Fruit fly (Drosophila melanogaster): ENCODE measurements around the gene CG12310.
A peak's percentile ranks its signal among the peaks of the same experiment; 100 is the strongest.

CG12310 gene

DNA sequence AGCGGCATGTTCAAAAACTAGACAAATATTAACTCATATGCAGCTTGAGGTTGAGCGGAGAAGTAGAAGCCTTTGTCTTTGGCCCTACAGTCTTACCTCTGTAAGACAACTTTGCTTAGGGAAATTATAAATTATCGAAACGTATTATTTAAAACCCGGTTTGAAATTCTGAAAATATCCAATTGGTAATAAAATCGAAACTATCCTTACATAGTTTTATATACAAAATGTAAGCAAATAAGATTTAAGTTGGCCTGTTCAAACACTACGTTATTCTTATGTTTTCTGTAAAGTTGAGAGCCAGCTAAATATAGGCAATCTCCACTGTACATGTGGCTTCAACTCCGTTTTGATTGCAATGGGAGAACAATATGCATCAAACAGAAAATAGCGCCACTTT, 37.3 kb downstream of the CG12310 start:
- TF ChIP-seq CG8301 (tag; optimal IDR thresholded peaks at IDR 0.05) (peak; percentile 55), CG4496 (GFP tag; IDR thresholded peaks at IDR 0.05) (peak; percentile 41; the same call in 1 of the 3 replicates), Ets98B (GFP tag; IDR thresholded peaks at IDR 0.05) (no peak), CG32121 (GFP tag; IDR thresholded peaks at IDR 0.05) (no peak), CG17806 (tag; optimal IDR thresholded peaks at IDR 0.05) (peak; percentile 55), fd96Ca (GFP tag; IDR thresholded peaks at IDR 0.05) (no peak), CG14655 (GFP tag; optimal IDR thresholded peaks at IDR 0.05) (peak; percentile 60), CG12605 (GFP tag; IDR thresholded peaks at IDR 0.05) (0 out of 2 replicates have a peak, but pooled peaks have one; percentile 14), CG34367 (tag; optimal IDR thresholded peaks at IDR 0.05) (no peak), CG9948 (tag; optimal IDR thresholded peaks at IDR 0.05) (peak; percentile 64), Pif1A (GFP tag; optimal IDR thresholded peaks at IDR 0.05) (peak; percentile 46), EcR (GFP tag; optimal IDR thresholded peaks at IDR 0.05) (no peak), CG8159 (tag; optimal IDR thresholded peaks at IDR 0.05) (peak; percentile 74), CG10348 (GFP tag; IDR thresholded peaks at IDR 0.05) (no peak), Pif1B (GFP tag; optimal IDR thresholded peaks at IDR 0.05) (no peak), CG15710 (tag; optimal IDR thresholded peaks at IDR 0.05) (peak; percentile 71), rn (GFP tag; IDR thresholded peaks at IDR 0.05) (no peak), CG13204 (GFP tag; optimal IDR thresholded peaks at IDR 0.05) (no peak), Snoo (tag; optimal IDR thresholded peaks at IDR 0.05) (peak; percentile 1), gl (tag; optimal IDR thresholded peaks at IDR 0.05) (no peak), D1 (tag; optimal IDR thresholded peaks at IDR 0.05) (no peak)

DNA sequence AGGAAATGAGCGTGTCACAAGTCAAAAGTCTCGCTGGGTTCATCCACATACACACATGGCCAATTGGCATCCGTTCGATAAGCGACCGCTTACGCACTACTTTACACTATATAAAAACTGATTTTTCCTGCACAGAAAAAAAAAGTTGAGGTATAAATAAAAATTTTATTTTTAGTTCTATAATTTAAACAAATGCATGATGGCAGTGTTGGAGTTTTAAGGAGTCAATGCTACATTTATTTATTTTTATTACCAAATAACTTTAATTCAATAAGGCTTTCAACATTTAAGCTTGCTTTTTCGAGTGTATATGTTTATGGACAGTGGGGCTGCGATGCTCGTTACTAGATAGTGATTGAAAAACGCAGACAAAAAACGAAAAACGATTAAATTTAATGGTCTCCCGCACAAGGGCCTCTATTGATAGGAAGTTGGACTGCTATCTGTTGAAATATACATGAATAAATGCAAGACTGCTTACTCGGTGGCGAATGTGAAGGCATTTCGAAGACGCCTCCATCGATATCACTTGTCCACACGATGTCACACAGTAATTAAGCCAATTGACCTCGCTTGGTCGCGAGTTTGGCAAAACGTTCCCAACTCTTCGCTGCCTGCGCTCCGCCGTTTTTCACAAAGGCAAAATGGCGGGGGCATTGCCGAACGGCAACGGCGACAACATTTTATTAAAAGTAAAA, 38.8 kb downstream of the CG12310 start:
- TF ChIP-seq CG17806 (tag; optimal IDR thresholded peaks at IDR 0.05): peak; percentile 86
- TF ChIP-seq rn (GFP tag; IDR thresholded peaks at IDR 0.05): peak; percentile 46; the same call in 1 of the 2 replicates
- TF ChIP-seq CG9948 (tag; optimal IDR thresholded peaks at IDR 0.05): peak; percentile 82
- peak; percentile 64 for TF ChIP-seq Pif1B (GFP tag; optimal IDR thresholded peaks at IDR 0.05)
- peak; percentile 82 for TF ChIP-seq Ets98B (GFP tag; IDR thresholded peaks at IDR 0.05)
- TF ChIP-seq CG8301 (tag; optimal IDR thresholded peaks at IDR 0.05): peak; percentile 79
- peak; percentile 71 for TF ChIP-seq Pif1A (GFP tag; optimal IDR thresholded peaks at IDR 0.05)
- peak; percentile 72 for TF ChIP-seq CG12605 (GFP tag; IDR thresholded peaks at IDR 0.05)
- TF ChIP-seq CG8159 (tag; optimal IDR thresholded peaks at IDR 0.05): peak; percentile 85
- TF ChIP-seq CG10348 (GFP tag; IDR thresholded peaks at IDR 0.05): 0 out of 2 replicates have a peak, but pooled peaks have one; percentile 17
- peak; percentile 81 for TF ChIP-seq CG32121 (GFP tag; IDR thresholded peaks at IDR 0.05)
- TF ChIP-seq gl (tag; optimal IDR thresholded peaks at IDR 0.05): peak; percentile 48
- peak; percentile 21 for TF ChIP-seq CG13204 (GFP tag; optimal IDR thresholded peaks at IDR 0.05)
- TF ChIP-seq CG15710 (tag; optimal IDR thresholded peaks at IDR 0.05): peak; percentile 86
- TF ChIP-seq CG34367 (tag; optimal IDR thresholded peaks at IDR 0.05): peak; percentile 78
- TF ChIP-seq CG14655 (GFP tag; optimal IDR thresholded peaks at IDR 0.05): peak; percentile 83
- TF ChIP-seq D1 (tag; optimal IDR thresholded peaks at IDR 0.05): peak; percentile 66
- peak; percentile 87 for TF ChIP-seq CG4496 (GFP tag; IDR thresholded peaks at IDR 0.05)
- TF ChIP-seq EcR (GFP tag; optimal IDR thresholded peaks at IDR 0.05): peak; percentile 46
- no peak for TF ChIP-seq fd96Ca (GFP tag; IDR thresholded peaks at IDR 0.05)
- peak; percentile 39 for TF ChIP-seq Snoo (tag; optimal IDR thresholded peaks at IDR 0.05)

DNA sequence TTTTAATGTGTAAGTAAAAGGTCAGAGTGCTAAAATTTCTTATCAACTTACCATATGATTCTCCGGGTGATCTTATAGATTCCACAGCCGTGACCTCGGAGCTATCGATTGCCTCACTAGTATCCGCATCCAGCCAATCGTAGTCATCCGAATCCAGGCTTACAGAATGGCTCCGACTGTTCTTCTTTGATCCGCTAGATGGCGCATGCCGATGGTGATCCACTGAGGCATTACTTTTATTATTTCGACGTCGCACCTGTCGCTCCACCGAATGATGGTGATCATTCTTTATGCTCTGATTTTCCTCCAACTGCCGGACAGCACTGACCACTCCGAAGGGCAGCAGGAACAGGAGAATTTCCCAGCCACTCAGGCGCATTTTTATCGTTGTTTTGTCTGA, 39.5 kb downstream of the CG12310 start:
- no peak for TF ChIP-seq EcR (GFP tag; optimal IDR thresholded peaks at IDR 0.05)

DNA sequence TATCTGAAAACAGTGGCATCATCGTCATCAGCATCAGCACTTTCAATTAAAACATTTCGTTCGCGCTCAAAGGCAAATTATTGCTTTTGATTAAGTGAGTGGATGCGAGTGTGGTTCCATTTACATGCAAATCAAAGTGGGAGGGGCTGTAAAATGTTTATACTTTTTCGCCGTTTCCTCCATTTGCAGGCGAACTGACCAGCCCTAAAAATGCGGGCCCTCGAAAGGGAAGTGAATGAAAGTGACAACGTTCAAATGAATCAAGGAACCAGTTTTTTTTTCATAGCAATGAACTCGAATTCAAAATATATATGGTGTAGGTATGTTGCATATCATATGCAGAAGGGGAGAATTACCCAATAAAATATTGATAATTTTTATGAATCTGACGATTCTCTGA, 40.0 kb downstream of the CG12310 start:
- no peak for TF ChIP-seq rn (GFP tag; IDR thresholded peaks at IDR 0.05)
- TF ChIP-seq fd96Ca (GFP tag; IDR thresholded peaks at IDR 0.05): no peak
- TF ChIP-seq CG8159 (tag; optimal IDR thresholded peaks at IDR 0.05): no peak
- TF ChIP-seq Pif1A (GFP tag; optimal IDR thresholded peaks at IDR 0.05): no peak
- TF ChIP-seq CG34367 (tag; optimal IDR thresholded peaks at IDR 0.05): no peak
- TF ChIP-seq CG14655 (GFP tag; optimal IDR thresholded peaks at IDR 0.05): no peak

DNA sequence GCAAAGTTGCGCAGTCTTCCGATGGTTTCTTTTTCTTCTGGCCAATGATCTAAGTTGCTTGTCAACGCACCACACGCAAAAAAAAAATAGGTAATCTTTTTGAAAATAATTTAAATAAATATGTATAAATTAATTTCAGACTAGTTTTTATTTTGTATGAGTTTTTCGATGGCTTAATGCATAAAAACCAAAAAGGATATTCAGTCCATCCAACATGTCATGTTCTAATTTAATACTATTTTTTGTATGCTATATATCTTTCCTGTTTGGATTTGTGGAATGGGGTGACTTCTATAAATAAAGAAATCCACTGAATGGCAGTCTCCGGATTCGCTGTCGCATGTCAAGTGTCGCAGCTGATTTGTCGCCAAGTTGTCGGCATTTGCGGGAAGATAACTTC, 40.9 kb downstream of the CG12310 start:
- TF ChIP-seq EcR (GFP tag; optimal IDR thresholded peaks at IDR 0.05): no peak
- no peak for TF ChIP-seq D1 (tag; optimal IDR thresholded peaks at IDR 0.05)
- TF ChIP-seq CG10348 (GFP tag; IDR thresholded peaks at IDR 0.05): no peak
- no peak for TF ChIP-seq Snoo (tag; optimal IDR thresholded peaks at IDR 0.05)
- no peak for TF ChIP-seq CG32121 (GFP tag; IDR thresholded peaks at IDR 0.05)
- peak; percentile 51 for TF ChIP-seq CG8301 (tag; optimal IDR thresholded peaks at IDR 0.05)
- peak; percentile 68 for TF ChIP-seq CG14655 (GFP tag; optimal IDR thresholded peaks at IDR 0.05)
- no peak for TF ChIP-seq CG34367 (tag; optimal IDR thresholded peaks at IDR 0.05)
- TF ChIP-seq Pif1B (GFP tag; optimal IDR thresholded peaks at IDR 0.05): no peak
- TF ChIP-seq CG13204 (GFP tag; optimal IDR thresholded peaks at IDR 0.05): no peak
- TF ChIP-seq Ets98B (GFP tag; IDR thresholded peaks at IDR 0.05): peak; percentile 38
- TF ChIP-seq CG12605 (GFP tag; IDR thresholded peaks at IDR 0.05): no peak
- TF ChIP-seq CG8159 (tag; optimal IDR thresholded peaks at IDR 0.05): no peak
- no peak for TF ChIP-seq rn (GFP tag; IDR thresholded peaks at IDR 0.05)
- peak; percentile 29; the same call in 2 of the 3 replicates for TF ChIP-seq CG4496 (GFP tag; IDR thresholded peaks at IDR 0.05)
- no peak for TF ChIP-seq CG17806 (tag; optimal IDR thresholded peaks at IDR 0.05)
- TF ChIP-seq gl (tag; optimal IDR thresholded peaks at IDR 0.05): no peak
- TF ChIP-seq fd96Ca (GFP tag; IDR thresholded peaks at IDR 0.05): no peak
